Fruit fly (Drosophila melanogaster) whole organism, embryonic: ENCODE data around the gene sdt.

Experiments used
- B-H1 ChIP-seq: fragments of 200-800 bp; sonication (Bioruptor generic); IDR thresholded peaks from 3 replicates; pipeline ENCODE4 v1.3.6; 2022; ENCODE audit warnings: missing biosample characterization, missing genetic modification characterization
- B-H2 ChIP-seq: fragments of 200-800 bp; sonication (Bioruptor generic); optimal IDR thresholded peaks from 2 replicates; lab custom pipeline; 2018; ENCODE audit warnings: missing biosample characterization, mild to moderate bottlenecking, missing genetic modification characterization
- CG10462 ChIP-seq: fragments of 200-800 bp; sonication (Bioruptor generic); optimal IDR thresholded peaks from 2 replicates; lab custom pipeline; 2016; ENCODE audit warnings: missing biosample characterization, missing genetic modification characterization
- CG11093 ChIP-seq: fragments of 200-800 bp; sonication (Bioruptor generic); IDR thresholded peaks from 3 replicates; pipeline ENCODE4 v1.3.6; 2022; ENCODE audit warnings: missing biosample characterization, missing genetic modification characterization
- CG11504 ChIP-seq: fragments of 200-800 bp; sonication (Bioruptor generic); optimal IDR thresholded peaks from 3 replicates; lab custom pipeline; 2019; ENCODE audit warnings: missing biosample characterization, mild to moderate bottlenecking, missing genetic modification characterization, moderate library complexity
- CG11723 ChIP-seq: fragments of 200-800 bp; sonication (Bioruptor generic); optimal IDR thresholded peaks from 2 replicates; lab custom pipeline; 2017; ENCODE audit warnings: missing biosample characterization, mild to moderate bottlenecking, missing genetic modification characterization
- CG12659 ChIP-seq: fragments of 200-800 bp; sonication (Bioruptor generic); optimal IDR thresholded peaks from 3 replicates; lab custom pipeline; 2017; ENCODE audit warnings: mild to moderate bottlenecking, missing biosample characterization, missing genetic modification reagents, missing genetic modification characterization
- CG12769 ChIP-seq: fragments of 200-800 bp; sonication (Bioruptor generic); optimal IDR thresholded peaks from 2 replicates; lab custom pipeline; 2019; ENCODE audit warnings: missing biosample characterization, mild to moderate bottlenecking, missing genetic modification characterization, moderate library complexity
- CG13296 ChIP-seq: fragments of 200-800 bp; sonication (Bioruptor generic); optimal IDR thresholded peaks from 3 replicates; lab custom pipeline; 2018; ENCODE audit warnings: missing biosample characterization, mild to moderate bottlenecking, missing genetic modification characterization
- CG15073 ChIP-seq: fragments of 200-800 bp; sonication (Bioruptor generic); optimal IDR thresholded peaks from 2 replicates; lab custom pipeline; 2016; ENCODE audit warnings: missing biosample characterization, missing genetic modification characterization
- CG15479 ChIP-seq: fragments of 200-800 bp; sonication (Bioruptor generic); optimal IDR thresholded peaks from 3 replicates; lab custom pipeline; 2019; ENCODE audit warnings: missing biosample characterization, mild to moderate bottlenecking, missing genetic modification characterization, moderate library complexity
- CG16813 ChIP-seq: fragments of 200-800 bp; sonication (Bioruptor generic); IDR thresholded peaks from 3 replicates; pipeline ENCODE4 v1.3.6; 2022; ENCODE audit warnings: missing biosample characterization, missing genetic modification characterization; ENCODE audit not compliant: partially characterized antibody
- CG17361 ChIP-seq: fragments of 200-800 bp; sonication (Bioruptor generic); IDR thresholded peaks from 3 replicates; pipeline ENCODE4 v1.3.6; 2022; ENCODE audit warnings: missing biosample characterization, missing genetic modification characterization
- CG17612 ChIP-seq: fragments of 200-800 bp; sonication (Bioruptor generic); IDR thresholded peaks from 2 replicates; pipeline ENCODE4 v1.3.6; 2022; ENCODE audit warnings: missing biosample characterization, missing genetic modification characterization
- CG17912 ChIP-seq: fragments of 200-800 bp; sonication (Bioruptor generic); optimal IDR thresholded peaks from 2 replicates; lab custom pipeline; 2018; ENCODE audit warnings: missing biosample characterization, mild to moderate bottlenecking, missing genetic modification characterization
- CG2129 ChIP-seq: fragments of 200-800 bp; sonication (Bioruptor generic); IDR thresholded peaks from 2 replicates; pipeline ENCODE4 v1.3.6; 2022; ENCODE audit warnings: missing biosample characterization, missing genetic modification characterization; ENCODE audit not compliant: partially characterized antibody
- CG30431 ChIP-seq: fragments of 200-800 bp; sonication (Bioruptor generic); optimal IDR thresholded peaks from 2 replicates; lab custom pipeline; 2017; ENCODE audit warnings: missing biosample characterization, missing genetic modification characterization
- CG32772 ChIP-seq: fragments of 200-800 bp; sonication (Bioruptor generic); IDR thresholded peaks from 2 replicates; pipeline ENCODE4 v1.3.6; 2022; ENCODE audit warnings: missing biosample characterization, missing genetic modification characterization
- CG33213 ChIP-seq: fragments of 200-800 bp; sonication (Bioruptor generic); optimal IDR thresholded peaks from 3 replicates; lab custom pipeline; 2016; ENCODE audit warnings: missing biosample characterization, missing genetic modification characterization
- CG4617 ChIP-seq: fragments of 200-800 bp; sonication (Bioruptor generic); optimal IDR thresholded peaks from 3 replicates; lab custom pipeline; 2016; ENCODE audit warnings: missing biosample characterization, missing genetic modification characterization, borderline replicate concordance
- CG6765 ChIP-seq: fragments of 200-800 bp; sonication (Bioruptor generic); optimal IDR thresholded peaks from 3 replicates; lab custom pipeline; 2017; ENCODE audit warnings: missing biosample characterization, mild to moderate bottlenecking, missing genetic modification characterization
- CG7372 ChIP-seq: fragments of 200-800 bp; sonication (Bioruptor generic); IDR thresholded peaks from 2 replicates; pipeline ENCODE4 v1.3.6; 2022; ENCODE audit warnings: missing biosample characterization, missing genetic modification characterization
- CG8359 ChIP-seq: fragments of 200-800 bp; sonication (Bioruptor generic); optimal IDR thresholded peaks from 2 replicates; lab custom pipeline; 2017; ENCODE audit warnings: missing biosample characterization, mild to moderate bottlenecking, missing genetic modification characterization, borderline replicate concordance
- CG8944 ChIP-seq: fragments of 200-800 bp; sonication (Bioruptor generic); optimal IDR thresholded peaks from 3 replicates; lab custom pipeline; 2016; ENCODE audit warnings: missing biosample characterization, missing genetic modification characterization
- CG9876 ChIP-seq: fragments of 200-800 bp; sonication (Bioruptor generic); optimal IDR thresholded peaks from 2 replicates; lab custom pipeline; 2016; ENCODE audit warnings: missing biosample characterization, missing genetic modification characterization
- Chrac-16 ChIP-seq: fragments of 200-800 bp; sonication (Bioruptor generic); optimal IDR thresholded peaks from 3 replicates; lab custom pipeline; 2016; ENCODE audit warnings: missing biosample characterization, missing genetic modification characterization
- Dll ChIP-seq: fragments of 200-800 bp; sonication (Bioruptor generic); IDR thresholded peaks from 4 replicates; pipeline ENCODE4 v1.3.6; 2022; ENCODE audit warnings: missing biosample characterization, missing genetic modification characterization; ENCODE audit not compliant: partially characterized antibody
- Eip74EF ChIP-seq, 2 experiments: fragments of 200-800 bp in 1 of 2; fragments of >200 bp in 1 of 2; sonication (Bioruptor generic) in 1 of 2; optimal IDR thresholded peaks; 2 replicates each; lab custom pipeline; 2017 to 2019; ENCODE audit warnings: missing biosample characterization in 2 of 2, missing genetic modification characterization in 2 of 2, mild to moderate bottlenecking in 1 of 2, moderate library complexity in 1 of 2
- HLHmδ ChIP-seq: fragments of 200-800 bp; sonication (Bioruptor generic); optimal IDR thresholded peaks from 2 replicates; lab custom pipeline; 2018; ENCODE audit warnings: missing biosample characterization, mild to moderate bottlenecking, missing genetic modification characterization, moderate library complexity
- NK7.1 ChIP-seq: fragments of 200-800 bp; sonication (Bioruptor generic); optimal IDR thresholded peaks from 3 replicates; lab custom pipeline; 2016; ENCODE audit warnings: missing biosample characterization, missing genetic modification characterization
- Nf-YA ChIP-seq: fragments of 200-800 bp; sonication (Bioruptor generic); IDR thresholded peaks from 2 replicates; pipeline ENCODE4 v1.3.6; 2022; ENCODE audit warnings: missing biosample characterization, missing genetic modification characterization
- Xrp1 ChIP-seq: fragments of 200-800 bp; sonication (Bioruptor generic); IDR thresholded peaks from 2 replicates; pipeline ENCODE4 v1.3.6; 2022; ENCODE audit warnings: missing biosample characterization, missing genetic modification characterization
- YL-1 ChIP-seq: fragments of 200-800 bp; sonication (Bioruptor generic); optimal IDR thresholded peaks from 3 replicates; lab custom pipeline; 2017; ENCODE audit warnings: missing biosample characterization, mild to moderate bottlenecking, missing genetic modification characterization
- cato ChIP-seq: fragments of 200-800 bp; sonication (Bioruptor generic); optimal IDR thresholded peaks from 2 replicates; lab custom pipeline; 2016; ENCODE audit warnings: missing biosample characterization, missing genetic modification characterization, borderline replicate concordance
- cg ChIP-seq: fragments of 200-800 bp; sonication (Bioruptor generic); optimal IDR thresholded peaks from 3 replicates; lab custom pipeline; 2019; ENCODE audit warnings: missing biosample characterization, mild to moderate bottlenecking, missing genetic modification characterization, moderate library complexity
- disco-r ChIP-seq: fragments of 200-800 bp; sonication (Bioruptor generic); optimal IDR thresholded peaks from 2 replicates; lab custom pipeline; 2016; ENCODE audit warnings: missing biosample characterization, missing genetic modification characterization
- fd102C ChIP-seq: fragments of 200-800 bp; sonication (Bioruptor generic); optimal IDR thresholded peaks from 2 replicates; lab custom pipeline; 2018; ENCODE audit warnings: missing biosample characterization, mild to moderate bottlenecking, missing genetic modification characterization, moderate library complexity
- gcm ChIP-seq: fragments of 200-800 bp; sonication (Bioruptor generic); optimal IDR thresholded peaks from 2 replicates; lab custom pipeline; 2019; ENCODE audit warnings: missing biosample characterization, mild to moderate bottlenecking, missing genetic modification characterization, moderate library complexity
- hb ChIP-seq: fragments of 200-800 bp; sonication (Bioruptor generic); IDR thresholded peaks from 3 replicates; pipeline ENCODE4 v1.3.6; 2022; ENCODE audit warnings: missing biosample characterization, missing genetic modification characterization; ENCODE audit not compliant: partially characterized antibody
- hkb ChIP-seq, 2 experiments: fragments of 200-800 bp in 1 of 2; fragments of >200 bp in 1 of 2; sonication (Bioruptor generic) in 1 of 2; IDR thresholded peaks in 1 of 2; optimal IDR thresholded peaks in 1 of 2; 2 replicates each; pipeline versions ENCODE4 v1.3.6 to Lab custom; 2017 to 2022; ENCODE audit warnings: missing biosample characterization in 1 of 2, missing genetic modification characterization in 1 of 2
- kah ChIP-seq: fragments of 200-800 bp; sonication (Bioruptor generic); optimal IDR thresholded peaks from 2 replicates; lab custom pipeline; 2018; ENCODE audit warnings: missing biosample characterization, mild to moderate bottlenecking, missing genetic modification characterization
- klu ChIP-seq: fragments of 200-800 bp; sonication (Bioruptor generic); IDR thresholded peaks from 2 replicates; pipeline ENCODE4 v1.3.6; 2022; ENCODE audit warnings: missing biosample characterization, missing genetic modification characterization
- nom ChIP-seq: fragments of 200-800 bp; sonication (Bioruptor generic); optimal IDR thresholded peaks from 2 replicates; lab custom pipeline; 2017; ENCODE audit warnings: missing biosample characterization, missing genetic modification characterization, mild to moderate bottlenecking, moderate library complexity, missing genetic modification reagents
- so ChIP-seq: fragments of 200-800 bp; sonication (Bioruptor generic); IDR thresholded peaks from 3 replicates; pipeline ENCODE4 v1.3.6; 2022; ENCODE audit warnings: missing biosample characterization, missing genetic modification characterization
- stc ChIP-seq: fragments of 200-800 bp; sonication (Bioruptor generic); IDR thresholded peaks from 2 replicates; pipeline ENCODE4 v1.3.6; 2022; ENCODE audit warnings: missing biosample characterization, missing genetic modification characterization
- tap ChIP-seq: fragments of 200-800 bp; optimal IDR thresholded peaks from 3 replicates; lab custom pipeline; 2019; ENCODE audit warnings: missing biosample characterization, mild to moderate bottlenecking, missing genetic modification characterization, moderate library complexity
- zen ChIP-seq: fragments of 200-800 bp; sonication (Bioruptor generic); optimal IDR thresholded peaks from 3 replicates; lab custom pipeline; 2018; ENCODE audit warnings: missing biosample characterization, mild to moderate bottlenecking, missing genetic modification characterization, moderate library complexity
- zen2 ChIP-seq: fragments of 200-800 bp; sonication (Bioruptor generic); IDR thresholded peaks from 3 replicates; pipeline ENCODE4 v1.3.6; 2022; ENCODE audit warnings: missing biosample characterization, missing genetic modification characterization; ENCODE audit not compliant: partially characterized antibody
- zfh1 ChIP-seq: fragments of 200-800 bp; sonication (Bioruptor generic); IDR thresholded peaks from 3 replicates; pipeline ENCODE4 v1.3.6; 2022; ENCODE audit warnings: missing biosample characterization, missing genetic modification characterization

Gene sdt

dm6 chrX:8157294-8157693, 21.1 kb upstream of the sdt start, which contains the start of the genes Traf6 and GIIIspla2 (continued):
- peak; percentile 43; the same call in 1 of the 3 replicates for TF ChIP-seq CG11093 (GFP tag; lab: Robert Waterston, UW)
- TF ChIP-seq CG15073, result no peak
- TF ChIP-seq CG11504 (tag; lab: Kevin White, UChicago), result no peak
- TF ChIP-seq CG17361 (GFP tag; lab: Robert Waterston, UW), result peak; percentile 81
- no peak for TF ChIP-seq CG10462 (GFP tag; lab: Kevin White, UChicago)
- peak; percentile 59; the same call in 1 of the 2 replicates for TF ChIP-seq stc (GFP tag; lab: Robert Waterston, UW)
- peak; percentile 81 for TF ChIP-seq Xrp1 (GFP tag; lab: Robert Waterston, UW)
- peak; percentile 20 for TF ChIP-seq tap (tag; lab: Kevin White, UChicago)
- no peak for TF ChIP-seq hb (GFP tag; lab: Robert Waterston, UW)
- TF ChIP-seq CG12659 (GFP tag; lab: Kevin White, UChicago), result peak; percentile 88
- no peak for TF ChIP-seq Eip74EF (GFP tag; optimal IDR thresholded peaks at IDR 0.05; lab: Kevin White, UChicago)
- TF ChIP-seq Chrac-16 (GFP tag; lab: Kevin White, UChicago), result peak; percentile 60
- TF ChIP-seq CG9876 (GFP tag; lab: Kevin White, UChicago), result peak; percentile 13
- TF ChIP-seq YL-1, result peak; percentile 19
- peak; percentile 67 for TF ChIP-seq CG13296
- TF ChIP-seq nom (GFP tag; lab: Kevin White, UChicago), result peak; percentile 68
- TF ChIP-seq CG7372, result peak; percentile 78
- TF ChIP-seq CG30431 (GFP tag; lab: Kevin White, UChicago), result peak; percentile 67
- peak; percentile 43 for TF ChIP-seq CG8944 (GFP tag; lab: Kevin White, UChicago)
- peak; percentile 86 for TF ChIP-seq B-H2 (GFP tag; lab: Kevin White, UChicago)
- TF ChIP-seq zen (tag; lab: Kevin White, UChicago), result peak; percentile 60
- TF ChIP-seq CG32772 (GFP tag; lab: Robert Waterston, UW), result peak; percentile 61
- no peak for TF ChIP-seq HLHmδ (GFP tag; lab: Kevin White, UChicago)
- peak; percentile 8 for TF ChIP-seq cato (GFP tag; lab: Kevin White, UChicago)
- peak; percentile 40 for TF ChIP-seq gcm (GFP tag; lab: Kevin White, UChicago)
- TF ChIP-seq CG12769, result no peak
- peak; percentile 83 for TF ChIP-seq zfh1 (GFP tag; lab: Robert Waterston, UW)
- TF ChIP-seq NK7.1 (GFP tag; lab: Kevin White, UChicago), result peak; percentile 45
- TF ChIP-seq cg, result no peak
- peak; percentile 27; the same call in 1 of the 2 replicates for TF ChIP-seq CG17612 (GFP tag; lab: Robert Waterston, UW)
- TF ChIP-seq kah, result no peak
- TF ChIP-seq CG33213 (GFP tag; lab: Kevin White, UChicago), result peak; percentile 68
- no peak for TF ChIP-seq zen2 (GFP tag; lab: Robert Waterston, UW)
- TF ChIP-seq CG8359, result no peak
- no peak for TF ChIP-seq fd102C (GFP tag; lab: Kevin White, UChicago)
- TF ChIP-seq CG2129, result no peak
- TF ChIP-seq so (GFP tag; lab: Robert Waterston, UW), result peak; percentile 77; the same call in 2 of the 3 replicates
- 0 out of 2 replicates have a peak, but pooled peaks have one; percentile 17 for TF ChIP-seq Nf-YA
- TF ChIP-seq CG16813, result peak; percentile 44; the same call in 1 of the 3 replicates
- TF ChIP-seq CG17912 (GFP tag; lab: Kevin White, UChicago), result peak; percentile 16
- no peak for TF ChIP-seq hkb (optimal IDR thresholded peaks at IDR 0.05; lab: Kevin White, UChicago)
- TF ChIP-seq hkb (GFP tag; IDR thresholded peaks at IDR 0.05; lab: Robert Waterston, UW), result peak; percentile 71
- TF ChIP-seq klu (GFP tag; lab: Robert Waterston, UW), result peak; percentile 79
- TF ChIP-seq disco-r, result peak; percentile 31
- peak; percentile 59 for TF ChIP-seq B-H1 (GFP tag; lab: Robert Waterston, UW)
- TF ChIP-seq CG15479 (GFP tag; lab: Kevin White, UChicago), result no peak
- peak; percentile 57 for TF ChIP-seq CG4617 (GFP tag; lab: Kevin White, UChicago)
- no peak for TF ChIP-seq CG11723 (GFP tag; lab: Kevin White, UChicago)
- TF ChIP-seq CG6765, result peak; percentile 30
- TF ChIP-seq Dll (GFP tag; lab: Robert Waterston, UW), result peak; percentile 46; the same call in 1 of the 4 replicates
